Fruit fly (Drosophila melanogaster) whole organism, prepupa: ENCODE measurements around the gene sni.
A peak's percentile ranks its signal among the peaks of the same experiment; 100 is the strongest.

Experiments used
- CG10631 ChIP-seq: fragments of 200-800 bp; sonication (Bioruptor generic); optimal IDR thresholded peaks from 2 replicates; lab custom pipeline; 2016; ENCODE audit warnings: missing biosample characterization, missing genetic modification characterization
- CG10669 ChIP-seq: fragments of 200-800 bp; sonication (Bioruptor generic); optimal IDR thresholded peaks from 3 replicates; lab custom pipeline; 2018; ENCODE audit warnings: missing biosample characterization, mild to moderate bottlenecking, missing genetic modification characterization, moderate library complexity
- CG11294 ChIP-seq: fragments of 200-800 bp; sonication (Bioruptor generic); IDR thresholded peaks from 2 replicates; pipeline ENCODE4 v1.3.6; 2022; ENCODE audit warnings: missing biosample characterization, missing genetic modification characterization
- CG11762 ChIP-seq: fragments of 200-800 bp; sonication (Bioruptor generic); optimal IDR thresholded peaks from 3 replicates; lab custom pipeline; 2016; ENCODE audit warnings: missing biosample characterization, missing genetic modification characterization; ENCODE audit not compliant: insufficient read depth
- CG11902 ChIP-seq: fragments of 200-800 bp; sonication (Bioruptor generic); optimal IDR thresholded peaks from 3 replicates; lab custom pipeline; 2016; ENCODE audit warnings: missing biosample characterization, missing genetic modification characterization
- CG15336 ChIP-seq: fragments of 200-800 bp; sonication (Bioruptor generic); IDR thresholded peaks from 2 replicates; pipeline ENCODE4 v1.3.6; 2022; ENCODE audit warnings: missing biosample characterization, missing genetic modification characterization
- CG1621 ChIP-seq: fragments of 200-800 bp; sonication (Bioruptor generic); optimal IDR thresholded peaks from 3 replicates; lab custom pipeline; 2018; ENCODE audit warnings: missing biosample characterization, mild to moderate bottlenecking, missing genetic modification characterization
- CG3032 ChIP-seq: fragments of 200-800 bp; optimal IDR thresholded peaks from 2 replicates; lab custom pipeline; 2019; ENCODE audit warnings: missing biosample characterization, mild to moderate bottlenecking, missing genetic modification characterization, moderate library complexity
- CG31627 ChIP-seq: fragments of 200-800 bp; sonication (Bioruptor generic); optimal IDR thresholded peaks from 3 replicates; lab custom pipeline; 2016; ENCODE audit warnings: missing biosample characterization, missing genetic modification characterization
- CG3919 ChIP-seq: fragments of 200-800 bp; sonication (Bioruptor generic); optimal IDR thresholded peaks from 3 replicates; lab custom pipeline; 2016; ENCODE audit warnings: missing biosample characterization, missing genetic modification characterization
- CG4318 ChIP-seq: fragments of 200-800 bp; sonication (Bioruptor generic); optimal IDR thresholded peaks from 3 replicates; lab custom pipeline; 2017; ENCODE audit warnings: missing biosample characterization, mild to moderate bottlenecking, missing genetic modification characterization
- CG6163 ChIP-seq: fragments of 200-800 bp; sonication (Bioruptor generic); IDR thresholded peaks from 3 replicates; pipeline ENCODE4 v1.3.6; 2022; ENCODE audit warnings: missing biosample characterization, missing genetic modification characterization
- CG6276 ChIP-seq: fragments of 200-800 bp; sonication (Bioruptor generic); optimal IDR thresholded peaks from 2 replicates; lab custom pipeline; 2017; ENCODE audit warnings: missing biosample characterization, mild to moderate bottlenecking, missing genetic modification characterization
- CG6792 ChIP-seq: fragments of 200-800 bp; sonication (Bioruptor generic); optimal IDR thresholded peaks from 3 replicates; lab custom pipeline; 2016; ENCODE audit warnings: missing biosample characterization, missing genetic modification characterization
- CG6808 ChIP-seq: fragments of 200-800 bp; sonication (Bioruptor generic); optimal IDR thresholded peaks from 3 replicates; lab custom pipeline; 2017; ENCODE audit warnings: missing biosample characterization, missing genetic modification characterization, mild to moderate bottlenecking, moderate library complexity, missing genetic modification reagents
- CG6854 ChIP-seq: fragments of 200-800 bp; sonication (Bioruptor generic); optimal IDR thresholded peaks from 2 replicates; lab custom pipeline; 2017; ENCODE audit warnings: missing biosample characterization, mild to moderate bottlenecking, missing genetic modification characterization
- CG7368 ChIP-seq: fragments of 200-800 bp; sonication (Bioruptor generic); optimal IDR thresholded peaks from 3 replicates; lab custom pipeline; 2016; ENCODE audit warnings: missing biosample characterization, missing genetic modification characterization
- CG8319 ChIP-seq: fragments of 200-800 bp; sonication (Bioruptor generic); optimal IDR thresholded peaks from 3 replicates; lab custom pipeline; 2016; ENCODE audit warnings: missing biosample characterization, missing genetic modification characterization
- CG8632 ChIP-seq: fragments of 200-800 bp; sonication (Bioruptor generic); optimal IDR thresholded peaks from 3 replicates; lab custom pipeline; 2016; ENCODE audit warnings: missing biosample characterization, missing genetic modification characterization
- CG9139 ChIP-seq: fragments of 200-800 bp; sonication (Bioruptor generic); optimal IDR thresholded peaks from 3 replicates; lab custom pipeline; 2017; ENCODE audit warnings: missing biosample characterization, mild to moderate bottlenecking, missing genetic modification characterization
- Eip75B ChIP-seq: fragments of 200-800 bp; sonication (Bioruptor generic); optimal IDR thresholded peaks from 3 replicates; lab custom pipeline; 2016; ENCODE audit warnings: missing biosample characterization, missing genetic modification characterization
- Eip78C ChIP-seq: fragments of 200-800 bp; sonication (Bioruptor generic); peaks from one replicate; lab custom pipeline; 2016; ENCODE audit warnings: missing biosample characterization, missing genetic modification characterization
- Eip93F ChIP-seq: fragments of 200-800 bp; sonication (Bioruptor generic); optimal IDR thresholded peaks from 2 replicates; lab custom pipeline; 2016; ENCODE audit warnings: missing biosample characterization, mild to moderate bottlenecking, missing genetic modification characterization
- Ets21C ChIP-seq: fragments of 200-800 bp; sonication (Bioruptor generic); optimal IDR thresholded peaks from 3 replicates; lab custom pipeline; 2016; ENCODE audit warnings: missing biosample characterization, missing genetic modification characterization
- Ets96B ChIP-seq: fragments of 200-800 bp; optimal IDR thresholded peaks from 2 replicates; lab custom pipeline; 2019; ENCODE audit warnings: missing biosample characterization, mild to moderate bottlenecking, missing genetic modification characterization, moderate library complexity
- Gug ChIP-seq: fragments of 200-800 bp; sonication (Bioruptor generic); IDR thresholded peaks from 2 replicates; pipeline ENCODE4 v1.3.6; 2022; ENCODE audit warnings: missing biosample characterization, missing genetic modification characterization
- Hr38 ChIP-seq: sonication (Bioruptor generic); optimal IDR thresholded peaks from 2 replicates; lab custom pipeline; 2016; ENCODE audit warnings: missing biosample characterization, missing genetic modification characterization
- Hr4 ChIP-seq: fragments of 200-800 bp; sonication (Bioruptor generic); optimal IDR thresholded peaks from 3 replicates; lab custom pipeline; 2016; ENCODE audit warnings: missing biosample characterization, missing genetic modification characterization
- Lpt ChIP-seq: fragments of 200-800 bp; sonication (Bioruptor generic); optimal IDR thresholded peaks from 3 replicates; lab custom pipeline; 2016; ENCODE audit warnings: missing biosample characterization, missing genetic modification characterization
- Smox ChIP-seq: fragments of 200-800 bp; sonication (Bioruptor generic); optimal IDR thresholded peaks from 3 replicates; lab custom pipeline; 2016; ENCODE audit warnings: missing biosample characterization, missing genetic modification characterization
- Sox102F ChIP-seq: fragments of 200-800 bp; sonication (Bioruptor generic); optimal IDR thresholded peaks from 2 replicates; lab custom pipeline; 2016; ENCODE audit warnings: missing biosample characterization, mild to moderate bottlenecking, missing genetic modification characterization
- Sox14 ChIP-seq: fragments of 200-800 bp; sonication (Bioruptor generic); optimal IDR thresholded peaks from 3 replicates; lab custom pipeline; 2016; ENCODE audit warnings: missing biosample characterization, missing genetic modification characterization
- Sox15 ChIP-seq: fragments of 200-800 bp; sonication (Bioruptor generic); optimal IDR thresholded peaks from 3 replicates; lab custom pipeline; 2016; ENCODE audit warnings: missing biosample characterization, missing genetic modification characterization
- cyc ChIP-seq: fragments of 200-800 bp; sonication (Bioruptor generic); optimal IDR thresholded peaks from 3 replicates; lab custom pipeline; 2016; ENCODE audit warnings: missing biosample characterization, missing genetic modification characterization
- dac ChIP-seq: fragments of 200-800 bp; sonication (Bioruptor generic); optimal IDR thresholded peaks from 2 replicates; lab custom pipeline; 2017; ENCODE audit warnings: missing biosample characterization, mild to moderate bottlenecking, missing genetic modification characterization
- dsx ChIP-seq: fragments of 200-800 bp; optimal IDR thresholded peaks from 3 replicates; lab custom pipeline; 2019; ENCODE audit warnings: missing biosample characterization, mild to moderate bottlenecking, missing genetic modification characterization, moderate library complexity; ENCODE audit not compliant: poor library complexity, severe bottlenecking
- eg ChIP-seq: fragments of 200-800 bp; sonication (Bioruptor generic); IDR thresholded peaks from 3 replicates; pipeline ENCODE4 v1.3.6; 2022; ENCODE audit warnings: missing biosample characterization, missing genetic modification characterization
- esn ChIP-seq: fragments of 200-800 bp; sonication (Bioruptor generic); optimal IDR thresholded peaks from 2 replicates; lab custom pipeline; 2016; ENCODE audit warnings: missing biosample characterization, mild to moderate bottlenecking, missing genetic modification characterization, moderate library complexity
- fd59A ChIP-seq: fragments of 200-800 bp; sonication (Bioruptor generic); optimal IDR thresholded peaks from 2 replicates; lab custom pipeline; 2017; ENCODE audit warnings: missing biosample characterization, mild to moderate bottlenecking, missing genetic modification characterization, missing genetic modification reagents
- fd85E ChIP-seq: fragments of 200-800 bp; sonication (Bioruptor generic); optimal IDR thresholded peaks from 3 replicates; lab custom pipeline; 2016; ENCODE audit warnings: missing biosample characterization, missing genetic modification characterization
- fkh ChIP-seq: fragments of 200-800 bp; sonication (Bioruptor generic); optimal IDR thresholded peaks from 3 replicates; lab custom pipeline; 2017; ENCODE audit warnings: missing biosample characterization, mild to moderate bottlenecking, missing genetic modification characterization, moderate library complexity
- salr ChIP-seq, 2 experiments: fragments of 200-800 bp; sonication (Bioruptor generic); optimal IDR thresholded peaks; 3 replicates each; lab custom pipeline; 2016 to 2018; ENCODE audit warnings: missing biosample characterization in 2 of 2, missing genetic modification characterization in 2 of 2, mild to moderate bottlenecking in 1 of 2
- spab ChIP-seq: fragments of 200-800 bp; sonication (Bioruptor generic); optimal IDR thresholded peaks from 2 replicates; lab custom pipeline; 2017; ENCODE audit warnings: missing biosample characterization, mild to moderate bottlenecking, missing genetic modification characterization, missing genetic modification reagents
- svp ChIP-seq: fragments of 200-800 bp; sonication (Bioruptor generic); peaks from one replicate; lab custom pipeline; 2016; ENCODE audit warnings: missing biosample characterization, missing genetic modification characterization
- topi ChIP-seq: fragments of 200-800 bp; sonication (Bioruptor generic); optimal IDR thresholded peaks from 3 replicates; lab custom pipeline; 2016; ENCODE audit warnings: missing biosample characterization, missing genetic modification characterization
- vri ChIP-seq: fragments of 200-800 bp; sonication (Bioruptor generic); optimal IDR thresholded peaks from 3 replicates; lab custom pipeline; 2016; ENCODE audit warnings: missing biosample characterization, mild to moderate bottlenecking, missing genetic modification characterization

The sni gene

dm6 chrX:8231241-8232028, 12.4 kb downstream of the sni start (continued):
- no peak for TF ChIP-seq CG6276
- TF ChIP-seq Sox15 (GFP tag; lab: Kevin White, UChicago): no peak
- TF ChIP-seq CG6792 (GFP tag; lab: Kevin White, UChicago): no peak
- TF ChIP-seq Lpt: no peak
- TF ChIP-seq Ets96B (tag; lab: Kevin White, UChicago): no peak
- no peak for TF ChIP-seq CG10631 (GFP tag; lab: Kevin White, UChicago)
- no peak for TF ChIP-seq CG11294 (GFP tag; lab: Robert Waterston, UW)
- no peak for TF ChIP-seq Hr38 (GFP tag; lab: Kevin White, UChicago)
- TF ChIP-seq CG9139 (GFP tag; lab: Kevin White, UChicago): peak; percentile 54
- no peak for TF ChIP-seq dsx (GFP tag; lab: Kevin White, UChicago)
- peak; percentile 14 for TF ChIP-seq Smox (GFP tag; lab: Kevin White, UChicago)
- no peak for TF ChIP-seq Sox14 (GFP tag; lab: Kevin White, UChicago)
- TF ChIP-seq CG6808 (GFP tag; lab: Kevin White, UChicago): peak; percentile 34
- TF ChIP-seq fd59A (GFP tag; lab: Kevin White, UChicago): no peak
- TF ChIP-seq CG1621: no peak
- TF ChIP-seq CG3919: no peak
- TF ChIP-seq CG11902 (GFP tag; lab: Kevin White, UChicago): no peak
- no peak for TF ChIP-seq spab (GFP tag; lab: Kevin White, UChicago)
- TF ChIP-seq CG31627 (GFP tag; lab: Kevin White, UChicago): no peak
- no peak for TF ChIP-seq cyc (GFP tag; lab: Kevin White, UChicago)
- no peak for TF ChIP-seq Ets21C (GFP tag; lab: Kevin White, UChicago)
- TF ChIP-seq esn (GFP tag; lab: Kevin White, UChicago): peak; percentile 23
- peak; percentile 60; the same call in 2 of the 3 replicates for TF ChIP-seq CG6163

- TF ChIP-seq fkh (GFP tag; lab: Kevin White, UChicago) (peak; percentile 93), Sox14 (GFP tag; lab: Kevin White, UChicago) (no peak), CG15336 (GFP tag; lab: Robert Waterston, UW) (peak; percentile 15; the same call in 1 of the 2 replicates), Eip75B (GFP tag; lab: Kevin White, UChicago) (peak; percentile 26), salr (GFP tag; optimal IDR thresholded peaks at IDR 0.05; lab: Kevin White, UChicago) (peak in 1 of 2 experiments; percentile 3), vri (GFP tag; lab: Kevin White, UChicago) (peak; percentile 32), CG11294 (GFP tag; lab: Robert Waterston, UW) (no peak), CG9139 (GFP tag; lab: Kevin White, UChicago) (peak; percentile 45), CG8632 (GFP tag; lab: Kevin White, UChicago) (peak; percentile 53), CG7368 (GFP tag; lab: Kevin White, UChicago) (peak; percentile 58), Gug (GFP tag; lab: Robert Waterston, UW) (0 out of 2 replicates have a peak, but pooled peaks have one; percentile 13), CG6808 (GFP tag; lab: Kevin White, UChicago) (peak; percentile 66), CG11762 (GFP tag; lab: Kevin White, UChicago) (peak; percentile 2), fd59A (GFP tag; lab: Kevin White, UChicago) (peak; percentile 13), eg (GFP tag; lab: Robert Waterston, UW) (peak; percentile 43; the same call in 1 of the 3 replicates), dac (GFP tag; lab: Kevin White, UChicago) (no peak), Eip93F (no peak), topi (GFP tag; lab: Kevin White, UChicago) (peak; percentile 39), CG4318 (GFP tag; lab: Kevin White, UChicago) (no peak), CG3032 (no peak), Eip78C (GFP tag; lab: Kevin White, UChicago) (peak; percentile 79), svp (GFP tag; lab: Kevin White, UChicago) (no peak), fd85E (GFP tag; lab: Kevin White, UChicago) (no peak), CG11902 (GFP tag; lab: Kevin White, UChicago) (no peak), CG10669 (peak; percentile 48), CG6792 (GFP tag; lab: Kevin White, UChicago) (peak; percentile 50), CG3919 (peak; percentile 30), Sox102F (GFP tag; lab: Kevin White, UChicago) (peak; percentile 16), Sox15 (GFP tag; lab: Kevin White, UChicago) (no peak), CG8319 (peak; percentile 3), Hr4 (GFP tag; lab: Kevin White, UChicago) (no peak), CG6854 (GFP tag; lab: Kevin White, UChicago) (peak; percentile 20), CG10631 (GFP tag; lab: Kevin White, UChicago) (peak; percentile 60)
Measured at dm6 chrX:8229918-8230699, 13.7 kb downstream of the sni start.
